Comparison of ENCODE assay signal across 6 worm cellular contexts in the genomic region with DNA sequence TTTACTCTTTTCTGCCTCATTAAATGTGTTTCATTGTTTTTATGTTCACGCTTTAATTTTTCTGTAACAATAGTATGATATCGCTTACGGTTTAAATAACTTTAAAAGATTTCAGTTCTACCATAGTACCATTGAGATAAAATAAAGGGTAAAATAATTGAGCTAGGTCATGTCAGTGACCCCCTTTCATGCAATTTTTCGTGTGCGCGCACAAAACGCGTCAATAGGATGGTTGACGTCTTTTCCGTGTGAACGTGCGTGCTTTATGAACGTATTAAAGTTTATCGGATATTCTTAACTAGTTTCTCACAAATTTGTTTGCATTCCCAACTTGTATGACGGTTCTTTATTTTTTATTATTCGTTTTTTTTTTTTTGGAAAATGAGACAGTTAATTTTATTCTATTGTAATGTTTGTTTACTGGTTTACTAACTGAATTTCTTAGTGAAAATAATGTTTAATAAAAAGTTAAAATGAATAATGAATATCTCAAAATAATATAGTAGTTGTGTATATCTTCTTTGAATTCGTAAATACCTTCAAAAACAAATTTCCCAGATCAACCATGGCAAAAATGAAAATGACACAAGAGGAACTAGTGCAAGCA.
TF ChIP-seq lines count a peak whose summit lies in the region.

C25F6.1 (plus strand) TSS at position 557 of the 607 bp plus-strand sequence.

TF ChIP-seq in whole organism, L1 larva, 84 proteins besides CTCF, POLR2A, EP300 and RAD21 (continues in another document):
- peak in 2 of 3 experiments; percentile 1 to 31 for TF ChIP-seq dpl-1 (GFP tag; optimal IDR thresholded peaks at IDR 0.05; lab: Kevin White, UChicago)
- no peak for TF ChIP-seq C16A3.4 (tag; optimal IDR thresholded peaks at IDR 0.05; lab: Kevin White, UChicago)
- no peak for TF ChIP-seq nhr-76 (tag; optimal IDR thresholded peaks at IDR 0.05; lab: Kevin White, UChicago)
- peak; percentile 23 for TF ChIP-seq unc-130 (tag; optimal IDR thresholded peaks at IDR 0.05; lab: Kevin White, UChicago)
- no peak for TF ChIP-seq ceh-82 (tag; optimal IDR thresholded peaks at IDR 0.05; lab: Kevin White, UChicago)
- TF ChIP-seq rnt-1 (tag; optimal IDR thresholded peaks at IDR 0.05; lab: Kevin White, UChicago): peak; percentile 33
- TF ChIP-seq blmp-1 (tag; optimal IDR thresholded peaks at IDR 0.05; lab: Kevin White, UChicago): peak; percentile 42
- no peak for TF ChIP-seq F16B12.6 (tag; optimal IDR thresholded peaks at IDR 0.05; lab: Kevin White, UChicago)
- peak; percentile 0 to 58 for TF ChIP-seq lsy-2 (tag; optimal IDR thresholded peaks at IDR 0.05; lab: Kevin White, UChicago)
- no peak for TF ChIP-seq nhr-28 (tag; optimal IDR thresholded peaks at IDR 0.05; lab: Kevin White, UChicago)
- TF ChIP-seq snu-23 (GFP tag; optimal IDR thresholded peaks at IDR 0.05; lab: Kevin White, UChicago): peak; percentile 52
- no peak for TF ChIP-seq sup-37 (GFP tag; optimal IDR thresholded peaks at IDR 0.05; lab: Kevin White, UChicago)
- TF ChIP-seq tlp-1 (tag; optimal IDR thresholded peaks at IDR 0.05; lab: Kevin White, UChicago): no peak
- peak; percentile 35 for TF ChIP-seq nhr-20 (tag; optimal IDR thresholded peaks at IDR 0.05; lab: Kevin White, UChicago)

TF ChIP-seq in whole organism, L2 larva, 48 proteins besides CTCF, POLR2A, EP300 and RAD21 (continues in another document):
- no peak for TF ChIP-seq nhr-11 (tag; optimal IDR thresholded peaks at IDR 0.05; lab: Kevin White, UChicago)
- TF ChIP-seq nhr-25 (tag; optimal IDR thresholded peaks at IDR 0.05; lab: Kevin White, UChicago): no peak
- TF ChIP-seq Y55F3AM.14 (GFP tag; optimal IDR thresholded peaks at IDR 0.05; lab: Kevin White, UChicago): no peak
- TF ChIP-seq unc-55 (GFP tag; optimal IDR thresholded peaks at IDR 0.05; lab: Kevin White, UChicago): peak; percentile 53
- TF ChIP-seq lsy-2 (tag; optimal IDR thresholded peaks at IDR 0.05; lab: Kevin White, UChicago): peak in 1 of 2 experiments; percentile 41
- TF ChIP-seq F13H6.1 (tag; optimal IDR thresholded peaks at IDR 0.05; lab: Kevin White, UChicago): peak; percentile 18
- TF ChIP-seq sma-9 (GFP tag; optimal IDR thresholded peaks at IDR 0.05; lab: Kevin White, UChicago): peak; percentile 8
- TF ChIP-seq sma-9 (tag; optimal IDR thresholded peaks at IDR 0.05; lab: Kevin White, UChicago): no peak
- TF ChIP-seq skn-1 (tag; optimal IDR thresholded peaks at IDR 0.05; lab: Kevin White, UChicago): no peak
- no peak for TF ChIP-seq nhr-23 (tag; optimal IDR thresholded peaks at IDR 0.05; lab: Kevin White, UChicago)
- no peak for TF ChIP-seq ceh-82 (tag; optimal IDR thresholded peaks at IDR 0.05; lab: Kevin White, UChicago)
- no peak for TF ChIP-seq mdl-1 (tag; optimal IDR thresholded peaks at IDR 0.05; lab: Kevin White, UChicago)
- no peak for TF ChIP-seq nhr-237 (tag; optimal IDR thresholded peaks at IDR 0.05; lab: Kevin White, UChicago)
- peak; percentile 45 for TF ChIP-seq nhr-129 (tag; optimal IDR thresholded peaks at IDR 0.05; lab: Kevin White, UChicago)
- TF ChIP-seq ztf-1 (GFP tag; conservative IDR thresholded peaks at IDR 0.05; lab: Robert Waterston, UW): no peak

TF ChIP-seq in whole organism, L3 larva, 47 proteins besides CTCF, POLR2A, EP300 and RAD21:
- TF ChIP-seq pha-4 (tag; optimal IDR thresholded peaks at IDR 0.05; lab: Kevin White, UChicago): peak; percentile 29
- no peak for TF ChIP-seq ZK546.5 (tag; optimal IDR thresholded peaks at IDR 0.05; lab: Kevin White, UChicago)
- no peak for TF ChIP-seq nhr-237 (tag; optimal IDR thresholded peaks at IDR 0.05; lab: Kevin White, UChicago)
- no peak for TF ChIP-seq hmg-11 (tag; optimal IDR thresholded peaks at IDR 0.05; lab: Kevin White, UChicago)
- peak; percentile 23 for TF ChIP-seq nhr-23 (tag; optimal IDR thresholded peaks at IDR 0.05; lab: Kevin White, UChicago)
- TF ChIP-seq jun-1 (tag; optimal IDR thresholded peaks at IDR 0.05; lab: Kevin White, UChicago): peak; percentile 18
- TF ChIP-seq pqm-1 (tag; optimal IDR thresholded peaks at IDR 0.05; lab: Kevin White, UChicago): no peak
- TF ChIP-seq ama-1 (optimal IDR thresholded peaks at IDR 0.05; lab: Kevin White, UChicago): no peak
TF ChIP-seq in whole organism, L3 larva: peak in this region for 3.

TF ChIP-seq in whole organism, L4 larva, 104 proteins besides CTCF, POLR2A, EP300 and RAD21:
- TF ChIP-seq mep-1 (tag; optimal IDR thresholded peaks at IDR 0.05; lab: Kevin White, UChicago) (peak; percentile 38), mes-2 (tag; optimal IDR thresholded peaks at IDR 0.05; lab: Kevin White, UChicago; ENCODE audit: poor library complexity, severe bottlenecking) (peak; percentile 61), unc-62 (GFP tag; optimal IDR thresholded peaks at IDR 0.05 in 1 of 2; lab: Kevin White, UChicago) (peak in 1 of 2 experiments; percentile 81), unc-62 (tag; optimal IDR thresholded peaks at IDR 0.05; lab: Kevin White, UChicago) (no peak), tra-1 (GFP tag; IDR thresholded peaks at IDR 0.05; lab: Robert Waterston, UW) (no peak), daf-16 (GFP tag; optimal IDR thresholded peaks at IDR 0.05; lab: Kevin White, UChicago) (no peak), daf-16 (tag; optimal IDR thresholded peaks at IDR 0.05; lab: Kevin White, UChicago) (peak; percentile 14), snpc-1.2 (GFP tag; IDR thresholded peaks at IDR 0.05; lab: Robert Waterston, UW) (no peak), aha-1 (tag; lab: Kevin White, UChicago) (peak; percentile 57), lsy-2 (tag; optimal IDR thresholded peaks at IDR 0.05; lab: Kevin White, UChicago) (peak in 1 of 2 experiments; percentile 30), T26A8.4 (GFP tag; IDR thresholded peaks at IDR 0.05; lab: Robert Waterston, UW) (no peak), nhr-42 (GFP tag; IDR thresholded peaks at IDR 0.05; lab: Robert Waterston, UW) (no peak)

TF ChIP-seq in whole organism, mixed stage, embryonic, 35 proteins besides CTCF, POLR2A, EP300 and RAD21:
- peak; percentile 21 for TF ChIP-seq ces-1 (GFP tag; optimal IDR thresholded peaks at IDR 0.05; lab: Kevin White, UChicago)
- TF ChIP-seq nhr-2 (tag; optimal IDR thresholded peaks at IDR 0.05; lab: Kevin White, UChicago): no peak

TF ChIP-seq in whole organism, young adult, 124 proteins besides CTCF, POLR2A, EP300 and RAD21:
- TF ChIP-seq ztf-18 (tag; optimal IDR thresholded peaks at IDR 0.05; lab: Kevin White, UChicago) (peak; percentile 78), aptf-3 (GFP tag; IDR thresholded peaks at IDR 0.05; lab: Robert Waterston, UW) (no peak)
